Worm (Caenorhabditis elegans): ENCODE data around the gene aqp-5.

aqp-5 gene

DNA sequence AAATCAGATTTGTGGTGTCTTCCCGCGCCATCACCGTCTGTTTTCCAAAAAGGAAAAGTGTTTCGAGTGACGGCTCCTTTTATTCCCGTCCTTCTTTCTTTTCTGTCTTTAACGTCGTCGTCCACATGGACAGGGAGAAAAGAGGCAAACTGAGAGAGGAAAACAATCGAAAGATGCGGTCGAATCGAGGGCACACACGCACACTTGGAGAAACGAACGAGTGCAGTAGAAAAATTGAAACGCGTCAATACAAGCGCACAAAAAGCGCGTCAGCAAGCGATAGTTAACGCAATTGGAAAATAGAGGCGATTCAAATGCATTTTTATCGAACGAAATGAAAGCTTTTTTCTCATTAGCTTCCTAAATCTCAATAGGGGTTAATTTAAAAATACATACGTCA is 45.3 kb downstream of the aqp-5 start (continued):
- TF ChIP-seq lin-54 (GFP tag; optimal IDR thresholded peaks at IDR 0.05) (peak; percentile 94), ekl-4 (GFP tag; IDR thresholded peaks at IDR 0.05) (peak; percentile 79), lin-40 (tag; optimal IDR thresholded peaks at IDR 0.05) (peak; percentile 89), chd-7 (tag; optimal IDR thresholded peaks at IDR 0.05) (peak; percentile 48), akir-1 (GFP tag; optimal IDR thresholded peaks at IDR 0.05) (no peak), hrde-1 (tag; optimal IDR thresholded peaks at IDR 0.05; ENCODE audit: borderline replicate concordance) (no peak), F33H1.4 (GFP tag; IDR thresholded peaks at IDR 0.05) (0 out of 2 replicates have a peak, but pooled peaks have one; percentile 40), madf-10 (tag; optimal IDR thresholded peaks at IDR 0.05) (peak; percentile 63), bed-2 (GFP tag; IDR thresholded peaks at IDR 0.05) (no peak), C06A6.2 (GFP tag; conservative IDR thresholded peaks at IDR 0.05) (0 out of 2 replicates have a peak, but pooled peaks have one; percentile 60), B0261.1 (tag; optimal IDR thresholded peaks at IDR 0.05) (no peak), cebp-1 (GFP tag; IDR thresholded peaks at IDR 0.05) (0 out of 2 replicates have a peak, but pooled peaks have one; percentile 46), cebp-1 (tag; optimal IDR thresholded peaks at IDR 0.05) (peak; percentile 90), K11D2.4 (GFP tag; IDR thresholded peaks at IDR 0.05) (peak; percentile 71), ztf-18 (tag; optimal IDR thresholded peaks at IDR 0.05) (peak; percentile 97), lin-26 (GFP tag; IDR thresholded peaks at IDR 0.05) (peak; percentile 47; the same call in 1 of the 2 replicates), zfh-2 (GFP tag; conservative IDR thresholded peaks at IDR 0.05) (peak; percentile 90), hmg-20 (GFP tag; IDR thresholded peaks at IDR 0.05) (peak; percentile 86; the same call in 1 of the 2 replicates), him-1 (tag; optimal IDR thresholded peaks at IDR 0.05) (no peak), snpc-3.4 (tag; optimal IDR thresholded peaks at IDR 0.05) (no peak), efl-1 (GFP tag; optimal IDR thresholded peaks at IDR 0.05) (peak; percentile 63), B0336.3 (GFP tag; IDR thresholded peaks at IDR 0.05) (peak; percentile 42; the same call in 1 of the 2 replicates), nfyb-1 (GFP tag; IDR thresholded peaks at IDR 0.05) (peak; percentile 82), mcd-1 (GFP tag; IDR thresholded peaks at IDR 0.05) (peak; percentile 82), let-607 (tag; optimal IDR thresholded peaks at IDR 0.05) (peak; percentile 52 to 74), F37B4.10 (GFP tag; IDR thresholded peaks at IDR 0.05) (no peak), hsf-1 (GFP tag; IDR thresholded peaks at IDR 0.05) (peak; percentile 56; the same call in 1 of the 2 replicates), attf-6 (GFP tag; IDR thresholded peaks at IDR 0.05) (no peak), nhr-120 (GFP tag; IDR thresholded peaks at IDR 0.05) (no peak), tbp1 (GFP tag; optimal IDR thresholded peaks at IDR 0.05) (peak; percentile 54), rec-8 (tag; optimal IDR thresholded peaks at IDR 0.05) (no peak), nhr-27 (tag; optimal IDR thresholded peaks at IDR 0.05) (no peak), madf-3 (GFP tag; IDR thresholded peaks at IDR 0.05) (no peak), attf-5 (GFP tag; optimal IDR thresholded peaks at IDR 0.05) (peak; percentile 90), dox-1 (GFP tag; IDR thresholded peaks at IDR 0.05) (peak; percentile 86), snpc-4 (GFP tag; optimal IDR thresholded peaks at IDR 0.05) (no peak), snpc-4 (tag; optimal IDR thresholded peaks at IDR 0.05) (peak in 2 of 4 experiments; percentile 63 to 77), tlf-1 (GFP tag; optimal IDR thresholded peaks at IDR 0.05) (peak; percentile 55), F57C9.4 (tag; optimal IDR thresholded peaks at IDR 0.05) (no peak), somi-1 (GFP tag; optimal IDR thresholded peaks at IDR 0.05) (peak; percentile 78), dpl-1 (GFP tag; optimal IDR thresholded peaks at IDR 0.05) (peak; percentile 69), madf-8 (GFP tag; conservative IDR thresholded peaks at IDR 0.05) (0 out of 2 replicates have a peak, but pooled peaks have one; percentile 6)
